Worm (Caenorhabditis elegans): Measurements from ENCODE around the gene cutl-16.

Gene cutl-16

DNA sequence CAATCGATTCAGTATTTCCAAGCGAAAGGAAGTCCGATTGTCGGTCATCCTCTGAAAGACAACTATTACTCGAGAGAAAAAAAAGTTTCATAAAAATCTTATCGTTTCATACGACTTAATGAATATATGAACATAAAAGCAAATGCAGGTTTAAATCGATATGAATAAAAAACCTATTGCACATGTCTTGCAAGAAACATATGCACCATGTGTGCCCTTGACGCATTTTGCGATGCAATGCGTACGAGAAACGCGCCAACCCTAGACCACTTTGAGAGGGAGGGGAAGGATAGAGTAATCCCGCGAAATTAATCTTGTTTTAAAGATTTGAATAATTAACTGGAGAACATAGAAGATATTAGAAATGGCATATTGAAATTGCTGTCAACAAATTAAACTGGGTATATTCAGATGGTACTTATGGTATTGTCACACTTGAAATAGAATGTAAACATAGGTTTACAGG is 12.1 kb downstream of the cutl-16 start, which contains the start of gene atg-16.2:
Gene atg-16.2, minus strand, starts transcription at position 51 of the 466 bp plus-strand sequence.
- TF ChIP-seq ztf-23 (GFP tag; IDR thresholded peaks at IDR 0.05) (peak; percentile 39; the same call in 1 of the 2 replicates), cog-1 (tag; optimal IDR thresholded peaks at IDR 0.05) (peak; percentile 22), med-1 (GFP tag; optimal IDR thresholded peaks at IDR 0.05; ENCODE audit: insufficient read depth) (peak; percentile 24), ref-1 (GFP tag; conservative IDR thresholded peaks at IDR 0.05) (no peak), ztf-29 (GFP tag; IDR thresholded peaks at IDR 0.05) (no peak)

DNA sequence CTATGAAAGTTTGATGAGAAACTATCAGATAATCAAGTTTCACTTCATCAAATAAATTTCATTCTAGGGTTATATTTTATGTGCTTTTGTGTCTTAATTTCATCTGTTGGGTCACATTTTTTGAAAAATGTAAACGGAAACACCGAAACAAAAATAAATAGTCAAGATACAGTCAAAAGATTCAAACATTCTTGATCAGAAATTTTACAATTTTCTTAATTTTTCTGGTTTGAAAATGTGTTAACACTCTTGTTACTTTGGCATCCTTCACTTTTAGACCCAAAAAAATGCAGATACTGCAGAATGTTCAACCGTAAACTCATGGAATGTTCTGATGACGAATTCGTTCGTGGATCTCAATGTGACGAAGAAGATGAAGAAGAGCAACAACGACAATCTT is 13.4 kb downstream of the cutl-16 start, which contains the start of gene aptf-1:
Gene aptf-1, plus strand, starts transcription at position 301 of the 400 bp plus-strand sequence.
- TF ChIP-seq klf-2 (GFP tag; conservative IDR thresholded peaks at IDR 0.05) (no peak), ref-1 (GFP tag; conservative IDR thresholded peaks at IDR 0.05) (no peak), ztf-29 (GFP tag; IDR thresholded peaks at IDR 0.05) (no peak), flt-1 (GFP tag; IDR thresholded peaks at IDR 0.05) (no peak), T22C8.4 (GFP tag; IDR thresholded peaks at IDR 0.05) (no peak), ztf-23 (GFP tag; IDR thresholded peaks at IDR 0.05) (no peak), med-1 (GFP tag; optimal IDR thresholded peaks at IDR 0.05; ENCODE audit: insufficient read depth) (no peak), cog-1 (tag; optimal IDR thresholded peaks at IDR 0.05) (no peak)

DNA sequence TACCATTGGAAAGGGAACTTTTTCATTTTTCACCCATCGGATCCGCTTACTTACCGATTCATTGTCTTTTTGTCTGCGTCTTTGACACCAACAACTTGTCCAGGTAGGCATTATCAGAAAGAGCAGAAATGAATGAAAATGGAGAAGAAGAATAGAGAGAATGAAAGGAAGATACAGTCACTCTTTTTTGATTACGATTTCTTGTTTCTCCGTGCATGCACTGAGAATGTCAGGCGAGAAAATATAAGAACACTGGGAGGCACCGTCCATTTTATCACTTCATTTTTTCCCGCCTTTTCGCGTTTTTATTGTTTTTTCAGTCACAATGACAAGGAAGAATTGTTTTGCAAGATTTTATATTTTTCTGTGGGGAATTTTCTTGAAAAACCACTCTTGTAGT is 28.1 kb downstream of the cutl-16 start:
- TF ChIP-seq cog-1 (tag; optimal IDR thresholded peaks at IDR 0.05) (no peak), med-1 (GFP tag; optimal IDR thresholded peaks at IDR 0.05; ENCODE audit: insufficient read depth) (no peak), tab-1 (GFP tag; IDR thresholded peaks at IDR 0.05) (no peak), ref-1 (GFP tag; conservative IDR thresholded peaks at IDR 0.05) (no peak), flt-1 (GFP tag; IDR thresholded peaks at IDR 0.05) (no peak), klf-2 (GFP tag; conservative IDR thresholded peaks at IDR 0.05) (no peak), ztf-23 (GFP tag; IDR thresholded peaks at IDR 0.05) (no peak), ztf-29 (GFP tag; IDR thresholded peaks at IDR 0.05) (no peak), T22C8.4 (GFP tag; IDR thresholded peaks at IDR 0.05) (no peak)

DNA sequence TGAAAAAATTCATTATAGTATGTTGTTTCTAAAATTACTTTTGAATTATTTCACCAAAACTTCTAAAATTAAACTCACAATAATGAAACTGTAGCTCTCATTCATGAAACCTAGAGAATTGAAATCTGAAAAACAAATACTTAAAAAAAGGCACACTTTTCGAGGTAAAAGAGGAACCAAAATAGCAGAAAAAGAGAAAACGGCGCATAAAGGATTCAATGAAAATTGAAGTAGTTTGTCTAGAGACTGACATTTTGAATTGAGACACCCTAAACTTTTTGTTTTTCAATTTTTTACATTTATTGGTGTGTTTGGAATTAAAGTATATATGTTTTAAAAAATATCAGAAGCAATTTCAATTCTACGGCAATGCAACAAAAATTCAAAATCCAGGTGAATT is 29.8 kb downstream of the cutl-16 start, which contains the start of gene dgk-5:
Gene dgk-5, minus strand, starts transcription at position 101 of the 400 bp plus-strand sequence.
- no peak for TF ChIP-seq med-1 (GFP tag; optimal IDR thresholded peaks at IDR 0.05; ENCODE audit: insufficient read depth)

DNA sequence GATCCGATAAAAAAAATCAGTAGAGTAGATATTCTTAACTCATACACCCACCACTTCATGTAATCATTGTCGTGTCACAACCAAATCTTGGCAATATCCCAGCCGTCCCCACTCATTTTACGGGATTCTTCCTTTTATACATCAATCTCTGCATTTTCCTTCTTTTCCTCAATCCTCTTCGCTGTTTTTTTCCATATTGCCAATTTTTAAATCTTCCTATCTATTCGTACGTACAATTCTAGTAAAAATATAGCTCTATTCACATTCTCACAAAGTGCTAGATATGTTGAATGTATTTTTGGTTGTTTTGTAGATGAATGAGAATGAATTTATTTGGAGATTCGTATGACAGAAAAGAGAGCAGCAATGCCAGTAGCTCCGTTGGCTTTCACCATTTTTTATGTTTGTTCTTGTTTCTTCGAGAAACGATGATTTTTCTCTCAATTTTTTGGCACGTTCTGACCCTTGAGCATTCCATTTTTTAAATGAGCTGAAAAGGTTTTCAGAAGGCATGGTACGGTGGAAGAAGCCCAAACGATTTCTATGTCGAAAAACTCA is 34.0 kb downstream of the cutl-16 start, which contains the start of gene T28D9.16:
Gene T28D9.16, plus strand, starts transcription at position 508 of the 558 bp plus-strand sequence.
- no peak for TF ChIP-seq ztf-29 (GFP tag; IDR thresholded peaks at IDR 0.05)
- TF ChIP-seq tab-1 (GFP tag; IDR thresholded peaks at IDR 0.05): no peak
- no peak for TF ChIP-seq cog-1 (tag; optimal IDR thresholded peaks at IDR 0.05)
- no peak for TF ChIP-seq med-1 (GFP tag; optimal IDR thresholded peaks at IDR 0.05; ENCODE audit: insufficient read depth)
- no peak for TF ChIP-seq flt-1 (GFP tag; IDR thresholded peaks at IDR 0.05)
- no peak for TF ChIP-seq ztf-23 (GFP tag; IDR thresholded peaks at IDR 0.05)
- no peak for TF ChIP-seq ref-1 (GFP tag; conservative IDR thresholded peaks at IDR 0.05)
- TF ChIP-seq T22C8.4 (GFP tag; IDR thresholded peaks at IDR 0.05): no peak
- TF ChIP-seq klf-2 (GFP tag; conservative IDR thresholded peaks at IDR 0.05): no peak

DNA sequence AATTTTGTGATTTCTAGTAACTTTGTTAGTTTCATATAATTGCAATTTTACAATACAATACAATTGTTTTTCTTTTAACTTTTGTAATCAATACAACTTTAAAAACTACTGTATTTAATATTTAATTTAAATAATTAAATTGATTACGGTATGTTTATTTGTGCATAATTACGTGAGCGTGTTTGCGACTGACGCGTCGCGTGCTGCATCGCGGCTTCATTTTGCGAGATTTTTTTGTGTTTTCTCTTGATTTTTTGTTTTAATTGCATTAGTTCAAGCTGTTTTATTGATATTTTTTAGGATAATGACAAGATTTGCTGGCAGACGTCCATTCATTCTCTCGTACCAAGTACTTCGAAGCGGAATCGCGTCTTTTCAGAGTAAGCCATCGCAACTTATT is 35.4 kb downstream of the cutl-16 start, which contains the start of gene T28D9.4:
Gene T28D9.4, plus strand, starts transcription at position 301 of the 400 bp plus-strand sequence.
- TF ChIP-seq ref-1 (GFP tag; conservative IDR thresholded peaks at IDR 0.05) (no peak), ztf-23 (GFP tag; IDR thresholded peaks at IDR 0.05) (no peak), ztf-29 (GFP tag; IDR thresholded peaks at IDR 0.05) (no peak), klf-2 (GFP tag; conservative IDR thresholded peaks at IDR 0.05) (no peak), tab-1 (GFP tag; IDR thresholded peaks at IDR 0.05) (no peak), med-1 (GFP tag; optimal IDR thresholded peaks at IDR 0.05; ENCODE audit: insufficient read depth) (no peak), T22C8.4 (GFP tag; IDR thresholded peaks at IDR 0.05) (no peak), cog-1 (tag; optimal IDR thresholded peaks at IDR 0.05) (no peak), flt-1 (GFP tag; IDR thresholded peaks at IDR 0.05) (no peak)

DNA sequence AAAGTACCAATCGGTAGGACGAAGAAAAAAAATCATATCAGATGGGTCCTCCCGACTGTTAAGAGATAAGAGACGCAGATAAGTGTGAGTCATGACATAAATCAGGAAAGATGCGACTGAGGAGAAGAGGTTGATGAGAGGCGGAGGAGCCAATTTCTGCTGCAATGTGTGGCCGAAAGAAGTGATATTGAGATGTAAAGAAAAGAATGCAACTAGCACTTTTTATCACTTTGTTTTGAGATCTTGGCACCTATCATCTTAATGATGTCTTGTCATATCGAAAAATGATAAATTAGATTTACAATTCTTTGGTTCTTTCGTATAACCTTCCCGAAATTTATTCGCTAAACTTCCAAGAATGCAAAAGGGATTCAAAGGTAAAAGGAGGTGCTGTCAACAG is 40.9 kb downstream of the cutl-16 start, which contains the start of gene del-10:
Gene del-10, minus strand, starts transcription at position 24 of the 400 bp plus-strand sequence.
- TF ChIP-seq ztf-29 (GFP tag; IDR thresholded peaks at IDR 0.05) (no peak), flt-1 (GFP tag; IDR thresholded peaks at IDR 0.05) (no peak)

DNA sequence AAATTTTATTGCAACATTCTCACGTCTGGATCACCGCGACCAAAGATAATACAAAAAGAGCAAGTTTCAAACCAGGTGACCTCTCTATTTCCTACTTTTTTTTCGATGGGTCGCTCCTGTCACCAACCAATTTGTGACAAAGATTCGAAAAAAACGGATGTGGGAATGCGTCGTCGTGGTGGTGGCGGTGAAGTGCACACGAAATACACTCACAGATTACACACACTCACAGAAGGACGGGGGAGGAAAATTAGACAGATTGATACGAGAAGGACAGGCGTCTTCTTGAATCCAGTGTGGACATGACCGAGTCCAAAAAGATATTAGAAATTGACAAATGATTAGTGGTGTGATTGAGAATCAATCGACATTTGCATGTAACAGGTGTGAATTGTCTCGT is 41.5 kb downstream of the cutl-16 start:
- no peak for TF ChIP-seq cog-1 (tag; optimal IDR thresholded peaks at IDR 0.05)
- TF ChIP-seq flt-1 (GFP tag; IDR thresholded peaks at IDR 0.05): no peak
- no peak for TF ChIP-seq ref-1 (GFP tag; conservative IDR thresholded peaks at IDR 0.05)
- no peak for TF ChIP-seq klf-2 (GFP tag; conservative IDR thresholded peaks at IDR 0.05)
- TF ChIP-seq med-1 (GFP tag; optimal IDR thresholded peaks at IDR 0.05; ENCODE audit: insufficient read depth): no peak
- TF ChIP-seq ztf-23 (GFP tag; IDR thresholded peaks at IDR 0.05): no peak
- TF ChIP-seq tab-1 (GFP tag; IDR thresholded peaks at IDR 0.05): no peak

DNA sequence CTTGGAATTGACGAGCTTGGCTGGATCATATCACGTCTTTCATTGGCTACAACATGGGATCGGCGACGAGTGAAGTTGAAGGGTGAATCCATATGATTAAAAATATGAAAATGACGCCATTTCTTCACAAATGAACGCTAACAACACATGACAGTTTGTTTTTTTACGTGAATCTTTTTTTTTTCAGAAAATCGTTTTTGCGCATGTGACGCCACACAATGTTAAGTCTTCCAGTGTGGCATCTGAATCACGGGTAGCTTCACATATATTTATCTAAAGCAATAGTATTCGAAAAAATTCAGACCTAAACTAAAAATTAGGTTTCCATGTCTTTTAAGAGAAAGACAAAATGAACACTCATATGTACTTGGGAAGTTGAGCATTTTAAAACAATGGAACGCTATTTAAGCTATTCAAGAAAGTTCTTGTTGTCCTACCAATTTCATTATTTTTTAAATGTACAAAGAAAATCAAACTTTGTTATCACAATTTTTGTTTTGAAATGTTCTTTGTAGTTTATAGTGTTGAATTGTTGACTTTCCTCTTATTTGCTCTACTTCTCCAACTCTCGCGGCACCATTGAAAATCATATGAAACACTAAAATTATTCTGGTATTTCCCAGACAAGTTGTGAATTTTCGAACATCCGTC is 43.8 kb downstream of the cutl-16 start, which contains the start of the genes lido-16 and plpp-1.2:
Gene lido-16, minus strand, starts transcription at position 101 of the 651 bp plus-strand sequence.
Gene plpp-1.2, plus strand, starts transcription at position 601 of the 651 bp plus-strand sequence.
- TF ChIP-seq ztf-23 (GFP tag; IDR thresholded peaks at IDR 0.05) (no peak), T22C8.4 (GFP tag; IDR thresholded peaks at IDR 0.05) (no peak)

DNA sequence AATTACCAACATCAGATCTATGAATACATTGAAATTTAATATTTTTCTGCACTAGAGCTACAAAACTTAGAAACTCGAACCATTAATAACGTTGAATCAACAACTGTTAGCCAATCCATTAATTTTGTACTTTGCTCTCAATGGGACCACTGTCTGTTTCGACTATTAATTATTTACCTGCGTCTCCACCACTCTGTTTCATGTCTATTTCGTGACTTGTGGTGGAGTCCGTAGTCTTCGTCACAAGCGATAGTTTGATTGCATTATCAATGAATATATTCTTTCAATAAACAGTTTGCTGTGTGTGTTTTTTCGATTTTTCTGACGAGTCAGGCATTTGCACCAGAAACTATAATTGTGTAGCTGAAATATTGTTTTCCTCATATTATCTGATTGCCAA is 45.1 kb downstream of the cutl-16 start:
- TF ChIP-seq med-1 (GFP tag; optimal IDR thresholded peaks at IDR 0.05; ENCODE audit: insufficient read depth): no peak
- no peak for TF ChIP-seq ztf-29 (GFP tag; IDR thresholded peaks at IDR 0.05)
- no peak for TF ChIP-seq cog-1 (tag; optimal IDR thresholded peaks at IDR 0.05)
- no peak for TF ChIP-seq ref-1 (GFP tag; conservative IDR thresholded peaks at IDR 0.05)
- no peak for TF ChIP-seq tab-1 (GFP tag; IDR thresholded peaks at IDR 0.05)
- no peak for TF ChIP-seq ztf-23 (GFP tag; IDR thresholded peaks at IDR 0.05)
- TF ChIP-seq flt-1 (GFP tag; IDR thresholded peaks at IDR 0.05): no peak
- TF ChIP-seq T22C8.4 (GFP tag; IDR thresholded peaks at IDR 0.05): no peak

Data from whole organism, midembryonic.